Worm (Caenorhabditis elegans) whole organism, L2 larva: Measurements from ENCODE around the gene Y67H2A.2.

ENCODE experiments used
- C34F6.9 ChIP-seq: fragments of 150-350 bp; optimal IDR thresholded peaks from 2 replicates; lab custom pipeline; 2014; ENCODE audit warnings: missing biosample characterization, missing genetic modification characterization
- F13H6.1 ChIP-seq: sonication (generic microtip); optimal IDR thresholded peaks from 2 replicates; lab custom pipeline; 2016; ENCODE audit warnings: missing genetic modification characterization, missing compliant biosample characterization
- R02D3.7 ChIP-seq: fragments of 150-350 bp; optimal IDR thresholded peaks from 2 replicates; lab custom pipeline; 2014; ENCODE audit warnings: missing biosample characterization, missing genetic modification characterization
- ZK546.5 ChIP-seq: sonication (generic microtip); optimal IDR thresholded peaks from 2 replicates; lab custom pipeline; 2017; ENCODE audit warnings: missing biosample characterization, missing genetic modification characterization
- alr-1 ChIP-seq: fragments of 150-350 bp; optimal IDR thresholded peaks from 2 replicates; lab custom pipeline; 2014; ENCODE audit warnings: missing biosample characterization, missing genetic modification characterization
- ama-1 ChIP-seq: fragments of 150-350 bp; optimal IDR thresholded peaks from 2 replicates; lab custom pipeline; 2018; ENCODE audit warnings: inconsistent platforms
- ceh-16 ChIP-seq: fragments of 150-350 bp; optimal IDR thresholded peaks from 2 replicates; lab custom pipeline; 2014; ENCODE audit warnings: missing biosample characterization, missing genetic modification characterization
- ceh-82 ChIP-seq: fragments of 150-350 bp; optimal IDR thresholded peaks from 2 replicates; lab custom pipeline; 2014; ENCODE audit warnings: missing biosample characterization, missing genetic modification characterization
- crh-2 ChIP-seq: sonication (generic microtip); optimal IDR thresholded peaks from 2 replicates; lab custom pipeline; 2017; ENCODE audit warnings: missing biosample characterization, missing genetic modification characterization
- egl-27 ChIP-seq: sonication (generic microtip); optimal IDR thresholded peaks from 3 replicates; lab custom pipeline; 2017; ENCODE audit warnings: missing biosample characterization, missing genetic modification reagents, missing genetic modification characterization
- fos-1 ChIP-seq: fragments of 150-350 bp; optimal IDR thresholded peaks from 2 replicates; lab custom pipeline; 2014; ENCODE audit warnings: missing biosample characterization, missing genetic modification characterization
- gmeb-1 ChIP-seq: fragments of 150-350 bp; optimal IDR thresholded peaks from 2 replicates; lab custom pipeline; 2014; ENCODE audit warnings: missing biosample characterization, missing genetic modification characterization
- lin-11 ChIP-seq: fragments of 150-350 bp; sonication (generic microtip); optimal IDR thresholded peaks from 2 replicates; lab custom pipeline; 2014; ENCODE audit warnings: missing biosample characterization, missing genetic modification characterization, inconsistent platforms, mixed read lengths
- lin-13 ChIP-seq: fragments of 150-350 bp; optimal IDR thresholded peaks from 2 replicates; lab custom pipeline; 2014; ENCODE audit warnings: missing biosample characterization, missing genetic modification reagents, missing genetic modification characterization
- lsy-2 ChIP-seq, 2 experiments: fragments of 150-350 bp in 1 of 2; sonication (generic microtip) in 1 of 2; optimal IDR thresholded peaks; 2 replicates each; lab custom pipeline; 2014 to 2017; ENCODE audit warnings: missing biosample characterization in 2 of 2, missing genetic modification characterization in 2 of 2
- mab-5 ChIP-seq: fragments of 150-350 bp; optimal IDR thresholded peaks from 2 replicates; lab custom pipeline; 2014; ENCODE audit warnings: missing biosample characterization, missing genetic modification characterization
- mbf-1 ChIP-seq: sonication (generic microtip); optimal IDR thresholded peaks from 2 replicates; lab custom pipeline; 2017; ENCODE audit warnings: missing biosample characterization, missing genetic modification characterization
- nhr-10 ChIP-seq: sonication (generic microtip); optimal IDR thresholded peaks from 2 replicates; lab custom pipeline; 2017; ENCODE audit warnings: missing biosample characterization, missing genetic modification characterization
- nhr-11 ChIP-seq: fragments of 150-350 bp; optimal IDR thresholded peaks from 2 replicates; lab custom pipeline; 2014; ENCODE audit warnings: missing biosample characterization, missing genetic modification characterization
- nhr-129 ChIP-seq: fragments of 150-350 bp; optimal IDR thresholded peaks from 2 replicates; lab custom pipeline; 2014; ENCODE audit warnings: missing biosample characterization, missing genetic modification characterization
- nhr-21 ChIP-seq: fragments of 150-350 bp; optimal IDR thresholded peaks from 2 replicates; lab custom pipeline; 2014; ENCODE audit warnings: missing biosample characterization, missing genetic modification characterization
- nhr-237 ChIP-seq: fragments of 150-350 bp; optimal IDR thresholded peaks from 2 replicates; lab custom pipeline; 2014; ENCODE audit warnings: missing biosample characterization, missing genetic modification characterization
- nhr-25 ChIP-seq: fragments of 150-350 bp; sonication (generic microtip); optimal IDR thresholded peaks from 3 replicates; lab custom pipeline; 2014; ENCODE audit warnings: missing biosample characterization, missing genetic modification characterization
- nhr-77 ChIP-seq: fragments of 150-350 bp; optimal IDR thresholded peaks from 2 replicates; lab custom pipeline; 2014; ENCODE audit warnings: missing biosample characterization, missing genetic modification characterization
- sem-4 ChIP-seq: fragments of 150-350 bp; optimal IDR thresholded peaks from 2 replicates; lab custom pipeline; 2014; ENCODE audit warnings: missing biosample characterization, missing genetic modification reagents, missing genetic modification characterization
- sma-3 ChIP-seq: sonication (generic microtip); optimal IDR thresholded peaks from 2 replicates; lab custom pipeline; 2016; ENCODE audit warnings: missing genetic modification reagents, missing genetic modification characterization, missing compliant biosample characterization
- sma-9 ChIP-seq, 2 experiments: fragments of 150-350 bp in 1 of 2; sonication (generic microtip) in 1 of 2; optimal IDR thresholded peaks; 2 replicates each; lab custom pipeline; 2014 to 2016; ENCODE audit warnings: missing genetic modification characterization in 2 of 2, mild to moderate bottlenecking in 1 of 2, missing biosample characterization in 1 of 2, missing compliant biosample characterization in 1 of 2, missing genetic modification reagents in 1 of 2, moderate library complexity in 1 of 2
- snpc-4 ChIP-seq: fragments of 150-350 bp; optimal IDR thresholded peaks from 2 replicates; lab custom pipeline; 2014; ENCODE audit warnings: missing biosample characterization, missing genetic modification characterization
- unc-39 ChIP-seq: fragments of 150-350 bp; optimal IDR thresholded peaks from 2 replicates; lab custom pipeline; 2014; ENCODE audit warnings: missing biosample characterization, missing genetic modification characterization
- unc-62 ChIP-seq: fragments of 150-350 bp; optimal IDR thresholded peaks from 2 replicates; lab custom pipeline; 2014; ENCODE audit warnings: missing biosample characterization, missing genetic modification reagents, missing genetic modification characterization
- zag-1 ChIP-seq: fragments of 150-350 bp; optimal IDR thresholded peaks from 2 replicates; lab custom pipeline; 2014; ENCODE audit warnings: missing biosample characterization, missing genetic modification characterization
- ztf-1 ChIP-seq: fragments of 200-800 bp; sonication (Bioruptor generic); conservative IDR thresholded peaks from 2 replicates; pipeline ENCODE4 v1.3.6; 2022; ENCODE audit warnings: missing genetic modification characterization, missing compliant biosample characterization

The Y67H2A.2 gene

ce11 chrIV:13268385-13268784 lies 29.2 kb downstream of the Y67H2A.2 start:
- TF ChIP-seq ZK546.5 (tag; lab: Kevin White, UChicago) (no peak), C34F6.9 (tag; lab: Kevin White, UChicago) (no peak), ama-1 (lab: Kevin White, UChicago) (no peak), nhr-11 (tag; lab: Kevin White, UChicago) (no peak), ceh-16 (tag; lab: Kevin White, UChicago) (no peak), nhr-25 (tag; lab: Kevin White, UChicago) (no peak), ceh-82 (no peak)
- TF ChIP-seq, all 48 proteins: peak for 0

- TF ChIP-seq nhr-129 (tag; lab: Kevin White, UChicago): no peak
- no peak for TF ChIP-seq zag-1 (tag; lab: Kevin White, UChicago)
- no peak for TF ChIP-seq ZK546.5 (tag; lab: Kevin White, UChicago)
- no peak for TF ChIP-seq unc-62
- TF ChIP-seq snpc-4 (tag; lab: Kevin White, UChicago): no peak
- TF ChIP-seq sma-9 (GFP tag; optimal IDR thresholded peaks at IDR 0.05; lab: Kevin White, UChicago): no peak
- TF ChIP-seq sma-9 (tag; optimal IDR thresholded peaks at IDR 0.05; lab: Kevin White, UChicago): no peak
- no peak for TF ChIP-seq mbf-1 (tag; lab: Kevin White, UChicago)
- no peak for TF ChIP-seq nhr-11 (tag; lab: Kevin White, UChicago)
- TF ChIP-seq gmeb-1: no peak
- no peak for TF ChIP-seq nhr-237 (tag; lab: Kevin White, UChicago)
- TF ChIP-seq F13H6.1 (tag; lab: Kevin White, UChicago): no peak
- TF ChIP-seq lin-13: no peak
- no peak for TF ChIP-seq sem-4 (tag; lab: Kevin White, UChicago)
- TF ChIP-seq C34F6.9 (tag; lab: Kevin White, UChicago): no peak
- TF ChIP-seq mab-5 (tag; lab: Kevin White, UChicago): no peak
- no peak for TF ChIP-seq sma-3 (GFP tag; lab: Kevin White, UChicago)
These were observed 35.8 kb downstream of the Y67H2A.2 start for ce11 chrIV:13261778-13262177.

ce11 chrIV:13258872-13259271 lies 38.7 kb downstream of the Y67H2A.2 start, which contains the start of gene JC8.16:
JC8.16 (plus strand) TSS chrIV:13259172.
- no peak for TF ChIP-seq lsy-2 (tag; optimal IDR thresholded peaks at IDR 0.05; lab: Kevin White, UChicago)
- TF ChIP-seq nhr-77: no peak
- TF ChIP-seq alr-1 (tag; lab: Kevin White, UChicago): no peak
- TF ChIP-seq ceh-16 (tag; lab: Kevin White, UChicago): no peak
- no peak for TF ChIP-seq sma-3 (GFP tag; lab: Kevin White, UChicago)
- TF ChIP-seq crh-2 (tag; lab: Kevin White, UChicago): no peak

ce11 chrIV:13255886-13256285 lies 41.7 kb downstream of the Y67H2A.2 start, which contains the start of gene bus-12:
bus-12 (plus strand) TSS chrIV:13256186.
- no peak for TF ChIP-seq nhr-21 (tag; lab: Kevin White, UChicago)
- no peak for TF ChIP-seq ceh-82
- TF ChIP-seq unc-62: no peak
- no peak for TF ChIP-seq ztf-1 (GFP tag; lab: Robert Waterston, UW)
- no peak for TF ChIP-seq unc-39
- TF ChIP-seq lin-13: no peak
- TF ChIP-seq nhr-77: no peak
- TF ChIP-seq mbf-1 (tag; lab: Kevin White, UChicago): no peak
- no peak for TF ChIP-seq zag-1 (tag; lab: Kevin White, UChicago)

- TF ChIP-seq ZK546.5 (tag; lab: Kevin White, UChicago): no peak
- peak in 1 of 2 experiments; percentile 35 for TF ChIP-seq lsy-2 (tag; optimal IDR thresholded peaks at IDR 0.05; lab: Kevin White, UChicago)
- TF ChIP-seq lin-11 (tag; lab: Kevin White, UChicago): no peak
- peak; percentile 24 for TF ChIP-seq egl-27 (tag; lab: Kevin White, UChicago)
- peak; percentile 33 for TF ChIP-seq gmeb-1
- TF ChIP-seq nhr-129 (tag; lab: Kevin White, UChicago): peak; percentile 86
- TF ChIP-seq sma-9 (GFP tag; optimal IDR thresholded peaks at IDR 0.05; lab: Kevin White, UChicago): peak; percentile 85
- no peak for TF ChIP-seq sma-9 (tag; optimal IDR thresholded peaks at IDR 0.05; lab: Kevin White, UChicago)
- TF ChIP-seq nhr-10 (tag; lab: Kevin White, UChicago): no peak
- TF ChIP-seq crh-2 (tag; lab: Kevin White, UChicago): peak; percentile 42
- TF ChIP-seq F13H6.1 (tag; lab: Kevin White, UChicago): peak; percentile 76
- TF ChIP-seq mbf-1 (tag; lab: Kevin White, UChicago): no peak
- no peak for TF ChIP-seq zag-1 (tag; lab: Kevin White, UChicago)
- peak; percentile 5 for TF ChIP-seq sma-3 (GFP tag; lab: Kevin White, UChicago)
- TF ChIP-seq R02D3.7 (tag; lab: Kevin White, UChicago): no peak
- peak; percentile 94 for TF ChIP-seq fos-1 (tag; lab: Kevin White, UChicago)
- peak; percentile 36 for TF ChIP-seq C34F6.9 (tag; lab: Kevin White, UChicago)
These were observed 43.8 kb downstream of the Y67H2A.2 start, which contains the start of gene ttr-45 for ce11 chrIV:13253841-13254240. ttr-45 (plus strand) TSS chrIV:13254225.
